Worm (Caenorhabditis elegans) whole organism, L4/young adult: ENCODE data around the gene cblc-1.

ENCODE experiments used
- dao-5 ChIP-seq: sonication (generic microtip); optimal IDR thresholded peaks from 2 replicates; lab custom pipeline; 2016; ENCODE audit warnings: missing genotype, missing genetic modification characterization, moderate library complexity, missing compliant biosample characterization
- him-1 ChIP-seq: sonication (generic microtip); optimal IDR thresholded peaks from 2 replicates; lab custom pipeline; 2016; ENCODE audit warnings: missing genotype, missing genetic modification reagents, missing genetic modification characterization, missing compliant biosample characterization

DNA sequence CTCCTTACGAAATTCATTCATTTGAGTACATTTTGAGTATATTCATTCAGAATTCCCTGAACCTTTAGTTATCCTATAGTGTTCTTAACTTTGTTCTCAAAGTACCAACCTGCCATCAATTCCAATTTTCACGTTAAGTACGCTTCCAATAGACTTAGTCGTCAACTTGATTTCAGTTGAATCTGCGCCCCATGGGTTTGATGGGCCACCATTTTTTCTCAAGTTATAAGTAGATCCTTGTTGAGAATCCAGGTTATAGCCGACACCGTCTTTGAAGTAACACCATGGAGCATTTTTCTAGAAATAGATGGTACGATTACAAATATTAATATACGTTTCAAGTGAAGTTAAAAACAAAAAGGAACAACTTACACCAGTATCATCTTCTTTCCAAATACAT is 16.2 kb downstream of the cblc-1 start:
- TF ChIP-seq him-1 (tag; lab: Kevin White, UChicago) = no peak
- TF ChIP-seq dao-5 (tag; lab: Kevin White, UChicago) = no peak
